Worm (Caenorhabditis elegans): ENCODE results near the gene C24H10.2.

- TF ChIP-seq dao-5 (tag; optimal IDR thresholded peaks at IDR 0.05) (no peak), W03F9.2 (tag; optimal IDR thresholded peaks at IDR 0.05) (no peak)
These were observed 42.5 kb downstream of the C24H10.2 start, which contains the start of gene C42D8.9 for ce11 chrX:5106942-5107341.
